Worm (Caenorhabditis elegans) whole organism, L4 larva: ENCODE measurements around the gene tomm-70.

Source experiments
- F26F4.8 ChIP-seq: fragments of 200-800 bp; sonication (Bioruptor generic); conservative IDR thresholded peaks from 2 replicates; pipeline ENCODE4 v1.3.6; 2022; ENCODE audit warnings: missing genetic modification characterization, missing compliant biosample characterization
- F37D6.2 ChIP-seq: sonication (generic microtip); optimal IDR thresholded peaks from 2 replicates; lab custom pipeline; 2016; ENCODE audit warnings: mild to moderate bottlenecking, missing genetic modification characterization, missing compliant biosample characterization
- R02D3.7 ChIP-seq: fragments of 150-350 bp; sonication (generic microtip); optimal IDR thresholded peaks from 3 replicates; lab custom pipeline; 2014; ENCODE audit warnings: missing biosample characterization, missing genetic modification characterization
- Y105C5A.15 ChIP-seq: fragments of 200-800 bp; sonication (Bioruptor generic); IDR thresholded peaks from 2 replicates; pipeline ENCODE4 v1.3.6; 2022; ENCODE audit warnings: missing genetic modification characterization, missing compliant biosample characterization
- ZK546.5 ChIP-seq, 2 experiments: sonication (generic microtip); optimal IDR thresholded peaks; 2 replicates each; lab custom pipeline; 2017; ENCODE audit warnings: missing biosample characterization in 2 of 2, missing genetic modification characterization in 2 of 2
- ceh-20 ChIP-seq: fragments of 200-800 bp; sonication (Bioruptor generic); IDR thresholded peaks from 2 replicates; pipeline ENCODE4 v1.3.6; 2022; ENCODE audit warnings: missing genetic modification reagents, missing genetic modification characterization, missing compliant biosample characterization
- ceh-28 ChIP-seq: fragments of 150-350 bp; optimal IDR thresholded peaks from 2 replicates; lab custom pipeline; 2014; ENCODE audit warnings: missing biosample characterization, missing genetic modification reagents, missing genetic modification characterization
- ceh-44 ChIP-seq: fragments of 200-800 bp; sonication (Bioruptor generic); IDR thresholded peaks from 2 replicates; pipeline ENCODE4 v1.3.6; 2022; ENCODE audit warnings: missing genetic modification reagents, missing genetic modification characterization, missing compliant biosample characterization
- ceh-62 ChIP-seq: sonication (generic microtip); optimal IDR thresholded peaks from 2 replicates; lab custom pipeline; 2017; ENCODE audit warnings: missing biosample characterization, missing genetic modification characterization
- ces-1 ChIP-seq: fragments of 150-350 bp; sonication (generic microtip); optimal IDR thresholded peaks from 4 replicates; lab custom pipeline; 2014; ENCODE audit warnings: missing biosample characterization, missing genetic modification reagents, missing genetic modification characterization
- cey-2 ChIP-seq: sonication (generic microtip); optimal IDR thresholded peaks from 3 replicates; lab custom pipeline; 2017; ENCODE audit warnings: missing genetic modification characterization, mild to moderate bottlenecking, missing compliant biosample characterization, antibody characterized with exemption, borderline replicate concordance; ENCODE audit not compliant: insufficient read depth
- ctbp-1 ChIP-seq: fragments of 200-800 bp; sonication (Bioruptor generic); IDR thresholded peaks from 2 replicates; pipeline ENCODE4 v1.3.6; 2022; ENCODE audit warnings: missing genetic modification reagents, missing genetic modification characterization, missing compliant biosample characterization
- daf-12 ChIP-seq: fragments of 150-350 bp; optimal IDR thresholded peaks from 2 replicates; lab custom pipeline; 2014; ENCODE audit warnings: missing biosample characterization, missing genetic modification reagents, missing genetic modification characterization
- daf-19 ChIP-seq: fragments of 200-800 bp; sonication (Bioruptor generic); conservative IDR thresholded peaks from 2 replicates; pipeline ENCODE4 v1.3.6; 2022; ENCODE audit warnings: missing genetic modification characterization, missing compliant biosample characterization
- dmd-6 ChIP-seq: fragments of 200-800 bp; sonication (Bioruptor generic); IDR thresholded peaks from 2 replicates; pipeline ENCODE4 v1.3.6; 2022; ENCODE audit warnings: missing genetic modification reagents, missing genetic modification characterization, missing compliant biosample characterization
- dmd-9 ChIP-seq: fragments of 200-800 bp; sonication (Bioruptor generic); IDR thresholded peaks from 2 replicates; pipeline ENCODE4 v1.3.6; 2022; ENCODE audit warnings: missing genetic modification reagents, missing genetic modification characterization, missing compliant biosample characterization
- dpl-1 ChIP-seq: fragments of 150-350 bp; optimal IDR thresholded peaks from 2 replicates; lab custom pipeline; 2014; ENCODE audit warnings: missing biosample characterization, missing genetic modification reagents, missing genetic modification characterization
- hlh-30 ChIP-seq: sonication (generic microtip); optimal IDR thresholded peaks from 2 replicates; lab custom pipeline; 2017; ENCODE audit warnings: antibody characterized with exemption, mild to moderate bottlenecking, missing genetic modification characterization, missing compliant biosample characterization; ENCODE audit not compliant: insufficient read depth
- hmg-1.1 ChIP-seq: fragments of 200-800 bp; sonication (Bioruptor generic); IDR thresholded peaks from 2 replicates; pipeline ENCODE4 v1.3.6; 2022; ENCODE audit warnings: missing genetic modification reagents, missing genetic modification characterization, missing compliant biosample characterization
- jun-1 ChIP-seq: fragments of 150-350 bp; optimal IDR thresholded peaks from 2 replicates; lab custom pipeline; 2014; ENCODE audit warnings: missing biosample characterization, missing genetic modification reagents, missing genetic modification characterization
- lim-7 ChIP-seq: fragments of 200-800 bp; sonication (Bioruptor generic); IDR thresholded peaks from 2 replicates; pipeline ENCODE4 v1.3.6; 2022; ENCODE audit warnings: missing genetic modification characterization, missing compliant biosample characterization
- lin-1 ChIP-seq: fragments of 200-800 bp; sonication (Bioruptor generic); IDR thresholded peaks from 2 replicates; pipeline ENCODE4 v1.3.6; 2022; ENCODE audit warnings: missing genetic modification reagents, missing genetic modification characterization, missing compliant biosample characterization
- lsy-2 ChIP-seq, 2 experiments: fragments of 150-350 bp in 1 of 2; sonication (generic microtip) in 1 of 2; optimal IDR thresholded peaks; 2 replicates each; lab custom pipeline; 2014 to 2017; ENCODE audit warnings: missing biosample characterization in 2 of 2, missing genetic modification characterization in 2 of 2
- mes-2 ChIP-seq: sonication (generic microtip); optimal IDR thresholded peaks from 2 replicates; lab custom pipeline; 2016; ENCODE audit warnings: missing genotype, mild to moderate bottlenecking, missing genetic modification characterization, missing compliant biosample characterization; ENCODE audit not compliant: poor library complexity, severe bottlenecking
- nhr-10 ChIP-seq: fragments of 150-350 bp; optimal IDR thresholded peaks from 2 replicates; lab custom pipeline; 2014; ENCODE audit warnings: missing biosample characterization, missing genetic modification characterization
- nhr-25 ChIP-seq: sonication (generic microtip); optimal IDR thresholded peaks from 2 replicates; lab custom pipeline; 2017; ENCODE audit warnings: missing genetic modification characterization, mild to moderate bottlenecking, missing compliant biosample characterization, antibody characterized with exemption, moderate library complexity, borderline replicate concordance; ENCODE audit not compliant: insufficient read depth
- nhr-28 ChIP-seq: fragments of 150-350 bp; optimal IDR thresholded peaks from 2 replicates; lab custom pipeline; 2014; ENCODE audit warnings: missing biosample characterization, missing genetic modification characterization
- nhr-48 ChIP-seq: sonication (generic microtip); optimal IDR thresholded peaks from 2 replicates; lab custom pipeline; 2016; ENCODE audit warnings: mild to moderate bottlenecking, missing genetic modification characterization, missing compliant biosample characterization
- nhr-6 ChIP-seq: fragments of 150-350 bp; optimal IDR thresholded peaks from 2 replicates; lab custom pipeline; 2014; ENCODE audit warnings: missing biosample characterization, missing genetic modification characterization
- nhr-76 ChIP-seq: fragments of 150-350 bp; optimal IDR thresholded peaks from 2 replicates; lab custom pipeline; 2014; ENCODE audit warnings: missing biosample characterization, missing genetic modification characterization
- nhr-77 ChIP-seq: fragments of 150-350 bp; optimal IDR thresholded peaks from 2 replicates; lab custom pipeline; 2014; ENCODE audit warnings: missing biosample characterization, missing genetic modification characterization
- pha-4 ChIP-seq, 2 experiments: fragments of 150-350 bp in 1 of 2; fragments of 200-800 bp in 1 of 2; sonication (Bioruptor generic) in 1 of 2; IDR thresholded peaks in 1 of 2; optimal IDR thresholded peaks in 1 of 2; 2 replicates each; pipeline versions ENCODE4 v1.3.6 to Lab custom; 2014 to 2022; ENCODE audit warnings: missing genetic modification characterization in 2 of 2, missing genetic modification reagents in 2 of 2, missing biosample characterization in 1 of 2, missing compliant biosample characterization in 1 of 2
- php-3 ChIP-seq: fragments of 200-800 bp; sonication (Bioruptor generic); IDR thresholded peaks from 2 replicates; pipeline ENCODE4 v1.3.6; 2022; ENCODE audit warnings: missing genetic modification reagents, missing genetic modification characterization, missing compliant biosample characterization
- set-16 ChIP-seq: fragments of 200-800 bp; sonication (Bioruptor generic); IDR thresholded peaks from 2 replicates; pipeline ENCODE4 v1.3.6; 2022; ENCODE audit warnings: missing genetic modification reagents, missing genetic modification characterization, missing compliant biosample characterization
- snpc-1.2 ChIP-seq: fragments of 200-800 bp; sonication (Bioruptor generic); IDR thresholded peaks from 2 replicates; pipeline ENCODE4 v1.3.6; 2022; ENCODE audit warnings: missing genetic modification reagents, missing genetic modification characterization, missing compliant biosample characterization
- spr-1 ChIP-seq: sonication (generic microtip); optimal IDR thresholded peaks from 2 replicates; lab custom pipeline; 2016; ENCODE audit warnings: mild to moderate bottlenecking, missing genetic modification characterization, missing compliant biosample characterization
- spr-3 ChIP-seq: fragments of 200-800 bp; sonication (Bioruptor generic); optimal IDR thresholded peaks from 2 replicates; lab custom pipeline; 2018; ENCODE audit warnings: mild to moderate bottlenecking, missing genetic modification characterization, missing compliant biosample characterization
- tag-97 ChIP-seq: fragments of 200-800 bp; sonication (Bioruptor generic); IDR thresholded peaks from 2 replicates; pipeline ENCODE4 v1.3.6; 2022; ENCODE audit warnings: missing genetic modification characterization, missing compliant biosample characterization
- unc-130 ChIP-seq: sonication (generic microtip); optimal IDR thresholded peaks from 2 replicates; lab custom pipeline; 2016; ENCODE audit warnings: missing genetic modification reagents, missing genetic modification characterization, missing compliant biosample characterization
- unc-39 ChIP-seq: sonication (generic microtip); optimal IDR thresholded peaks from 2 replicates; lab custom pipeline; 2017; ENCODE audit warnings: missing biosample characterization, missing genetic modification characterization
- unc-62 ChIP-seq, 3 experiments: fragments of 150-350 bp in 1 of 3; sonication (generic microtip); optimal IDR thresholded peaks in 2 of 3; peaks in 1 of 3; 1 replicate in 1 of 3; 2 replicates in 2 of 3; lab custom pipeline; 2014 to 2017; ENCODE audit warnings: missing biosample characterization in 3 of 3, missing genetic modification characterization in 3 of 3, missing genetic modification reagents in 3 of 3, missing genotype in 1 of 3
- zag-1 ChIP-seq: fragments of 150-350 bp; optimal IDR thresholded peaks from 2 replicates; lab custom pipeline; 2014; ENCODE audit warnings: missing biosample characterization, missing genetic modification characterization
- zip-11 ChIP-seq: fragments of 200-800 bp; sonication (Bioruptor generic); IDR thresholded peaks from 2 replicates; pipeline ENCODE4 v1.3.6; 2022; ENCODE audit warnings: missing genetic modification characterization, missing compliant biosample characterization
- zip-2 ChIP-seq: fragments of 150-350 bp; optimal IDR thresholded peaks from 2 replicates; lab custom pipeline; 2014; ENCODE audit warnings: missing biosample characterization, missing genetic modification characterization
- ztf-11 ChIP-seq: fragments of 150-350 bp; optimal IDR thresholded peaks from 2 replicates; lab custom pipeline; 2014; ENCODE audit warnings: missing biosample characterization, missing genetic modification characterization

tomm-70 gene

ce11 chrIII:8799964-8800795 lies 45.6 kb upstream of the tomm-70 start, which contains the start of gene F54F2.6 (continued):
- TF ChIP-seq nhr-77 (tag; lab: Kevin White, UChicago) (peak; percentile 10), daf-12 (tag; lab: Kevin White, UChicago) (no peak), ceh-20 (GFP tag; lab: Robert Waterston, UW) (peak; percentile 86), ces-1 (peak; percentile 27), hmg-1.1 (GFP tag; lab: Robert Waterston, UW) (peak; percentile 77), dpl-1 (GFP tag; lab: Kevin White, UChicago) (peak; percentile 33), spr-1 (tag; lab: Kevin White, UChicago) (no peak), tag-97 (GFP tag; lab: Robert Waterston, UW) (0 out of 2 replicates have a peak, but pooled peaks have one; percentile 32), php-3 (GFP tag; lab: Robert Waterston, UW) (no peak)

- TF ChIP-seq F37D6.2 (tag; lab: Kevin White, UChicago) = peak; percentile 80
- TF ChIP-seq ceh-28 (tag; lab: Kevin White, UChicago) = no peak
- peak; percentile 21 for TF ChIP-seq spr-3
- TF ChIP-seq lin-1 (GFP tag; lab: Robert Waterston, UW) = peak; percentile 70
- TF ChIP-seq nhr-48 (tag; lab: Kevin White, UChicago) = peak; percentile 93
- no peak for TF ChIP-seq zip-2 (tag; lab: Kevin White, UChicago)
- peak; percentile 82 for TF ChIP-seq jun-1 (tag; lab: Kevin White, UChicago)
- 0 out of 2 replicates have a peak, but pooled peaks have one; percentile 20 for TF ChIP-seq ceh-44 (GFP tag; lab: Robert Waterston, UW)
- no peak for TF ChIP-seq unc-39 (tag; lab: Kevin White, UChicago)
- peak; percentile 96 for TF ChIP-seq hlh-30 (tag; lab: Kevin White, UChicago)
- TF ChIP-seq nhr-25 = peak; percentile 8
- TF ChIP-seq dmd-6 (GFP tag; lab: Robert Waterston, UW) = peak; percentile 96
- TF ChIP-seq snpc-1.2 = no peak
- peak; percentile 58 for TF ChIP-seq set-16 (GFP tag; lab: Robert Waterston, UW)
- peak; percentile 40 for TF ChIP-seq nhr-6 (tag; lab: Kevin White, UChicago)
- TF ChIP-seq ceh-20 (GFP tag; lab: Robert Waterston, UW) = peak; percentile 69; the same call in 1 of the 2 replicates
- peak in 1 of 2 experiments; percentile 93 for TF ChIP-seq unc-62 (GFP tag; optimal IDR thresholded peaks at IDR 0.05 in 1 of 2; lab: Kevin White, UChicago)
- TF ChIP-seq unc-62 (tag; optimal IDR thresholded peaks at IDR 0.05; lab: Kevin White, UChicago) = no peak
- no peak for TF ChIP-seq Y105C5A.15
- TF ChIP-seq pha-4 (GFP tag; IDR thresholded peaks at IDR 0.05; lab: Robert Waterston, UW) = peak; percentile 17; the same call in 1 of the 2 replicates
- TF ChIP-seq pha-4 (tag; optimal IDR thresholded peaks at IDR 0.05; lab: Kevin White, UChicago) = no peak
- TF ChIP-seq mes-2 (tag; lab: Kevin White, UChicago) = peak; percentile 56
- no peak for TF ChIP-seq zip-11
- peak; percentile 90 to 94 for TF ChIP-seq lsy-2 (tag; optimal IDR thresholded peaks at IDR 0.05; lab: Kevin White, UChicago)
- 0 out of 2 replicates have a peak, but pooled peaks have one; percentile 43 for TF ChIP-seq lim-7 (GFP tag; lab: Robert Waterston, UW)
- TF ChIP-seq ZK546.5 (tag; optimal IDR thresholded peaks at IDR 0.05; lab: Kevin White, UChicago) = peak in 1 of 2 experiments; percentile 21
- TF ChIP-seq ctbp-1 (GFP tag; lab: Robert Waterston, UW) = peak; percentile 92
- TF ChIP-seq F26F4.8 = no peak
- TF ChIP-seq daf-19 = peak; percentile 62; the same call in 1 of the 2 replicates
- peak; percentile 64 for TF ChIP-seq spr-1 (tag; lab: Kevin White, UChicago)
- no peak for TF ChIP-seq nhr-76 (tag; lab: Kevin White, UChicago)
- no peak for TF ChIP-seq R02D3.7 (tag; lab: Kevin White, UChicago)
- no peak for TF ChIP-seq ceh-62 (tag; lab: Kevin White, UChicago)
- TF ChIP-seq ztf-11 (tag; lab: Kevin White, UChicago) = no peak
- no peak for TF ChIP-seq zag-1 (tag; lab: Kevin White, UChicago)
- peak; percentile 81 for TF ChIP-seq nhr-10 (tag; lab: Kevin White, UChicago)
- TF ChIP-seq cey-2 (tag; lab: Kevin White, UChicago) = peak; percentile 53
- TF ChIP-seq dmd-9 = no peak
- no peak for TF ChIP-seq unc-130 (GFP tag; lab: Kevin White, UChicago)
- TF ChIP-seq nhr-28 (tag; lab: Kevin White, UChicago) = peak; percentile 99
Observed at ce11 chrIII:8797211-8797733, 42.7 kb upstream of the tomm-70 start.
